Worm (Caenorhabditis elegans) whole organism, young adult: Measurements from ENCODE around the gene C06E8.5.

ENCODE experiments used
- C06A6.2 ChIP-seq: fragments of 200-800 bp; sonication (Bioruptor generic); conservative IDR thresholded peaks from 2 replicates; pipeline ENCODE4 v1.3.6; 2022; ENCODE audit warnings: missing genetic modification characterization, missing compliant biosample characterization
- F23B12.7 ChIP-seq: sonication (generic microtip); optimal IDR thresholded peaks from 2 replicates; lab custom pipeline; 2017; ENCODE audit warnings: missing genetic modification characterization, mild to moderate bottlenecking, missing compliant biosample characterization, antibody characterized with exemption, moderate library complexity; ENCODE audit not compliant: insufficient read depth
- F37B4.10 ChIP-seq: fragments of 200-800 bp; sonication (Bioruptor generic); IDR thresholded peaks from 2 replicates; pipeline ENCODE4 v1.3.6; 2022; ENCODE audit warnings: missing genetic modification characterization, missing compliant biosample characterization
- K11D2.4 ChIP-seq: fragments of 200-800 bp; sonication (Bioruptor generic); IDR thresholded peaks from 2 replicates; pipeline ENCODE4 v1.3.6; 2022; ENCODE audit warnings: missing genetic modification reagents, missing genetic modification characterization, missing compliant biosample characterization
- Y53F4B.3 ChIP-seq: fragments of 200-800 bp; sonication (Bioruptor generic); IDR thresholded peaks from 2 replicates; pipeline ENCODE4 v1.3.6; 2022; ENCODE audit warnings: missing genetic modification reagents, missing genetic modification characterization, missing compliant biosample characterization
- akir-1 ChIP-seq: fragments of 200-800 bp; sonication (Bioruptor generic); optimal IDR thresholded peaks from 2 replicates; lab custom pipeline; 2018; ENCODE audit warnings: mild to moderate bottlenecking, missing genetic modification characterization, moderate library complexity, missing compliant biosample characterization
- aptf-2 ChIP-seq: fragments of 200-800 bp; sonication (Bioruptor generic); conservative IDR thresholded peaks from 2 replicates; pipeline ENCODE4 v1.3.6; 2022; ENCODE audit warnings: missing genetic modification reagents, missing genetic modification characterization, missing compliant biosample characterization
- atf-7 ChIP-seq: sonication (generic microtip); optimal IDR thresholded peaks from 2 replicates; lab custom pipeline; 2017; ENCODE audit warnings: mild to moderate bottlenecking, missing genetic modification characterization, missing compliant biosample characterization
- attf-3 ChIP-seq: fragments of 200-800 bp; sonication (Bioruptor generic); conservative IDR thresholded peaks from 2 replicates; pipeline ENCODE4 v1.3.6; 2022; ENCODE audit warnings: missing genetic modification reagents, missing genetic modification characterization, missing compliant biosample characterization
- attf-5 ChIP-seq: fragments of 200-800 bp; sonication (Bioruptor generic); optimal IDR thresholded peaks from 2 replicates; lab custom pipeline; 2018; ENCODE audit warnings: mild to moderate bottlenecking, missing genetic modification characterization, missing compliant biosample characterization
- bed-1 ChIP-seq: fragments of 200-800 bp; sonication (Bioruptor generic); IDR thresholded peaks from 2 replicates; pipeline ENCODE4 v1.3.6; 2022; ENCODE audit warnings: missing genetic modification reagents, missing genetic modification characterization, missing compliant biosample characterization
- ccch-3 ChIP-seq: fragments of 200-800 bp; sonication (Bioruptor generic); optimal IDR thresholded peaks from 2 replicates; lab custom pipeline; 2018; ENCODE audit warnings: mild to moderate bottlenecking, missing genetic modification characterization, missing compliant biosample characterization
- ceh-27 ChIP-seq: fragments of 200-800 bp; sonication (Bioruptor generic); optimal IDR thresholded peaks from 2 replicates; lab custom pipeline; 2018; ENCODE audit warnings: mild to moderate bottlenecking, missing genetic modification characterization, moderate library complexity, missing compliant biosample characterization
- chd-7 ChIP-seq: sonication (generic microtip); optimal IDR thresholded peaks from 2 replicates; lab custom pipeline; 2016; ENCODE audit warnings: mild to moderate bottlenecking, missing genetic modification characterization, moderate library complexity, missing compliant biosample characterization
- egrh-3 ChIP-seq: fragments of 200-800 bp; sonication (Bioruptor generic); IDR thresholded peaks from 2 replicates; pipeline ENCODE4 v1.3.6; 2022; ENCODE audit warnings: missing genetic modification reagents, missing genetic modification characterization, missing compliant biosample characterization
- ekl-4 ChIP-seq: fragments of 200-800 bp; sonication (Bioruptor generic); IDR thresholded peaks from 2 replicates; pipeline ENCODE4 v1.3.6; 2022; ENCODE audit warnings: missing genetic modification reagents, missing genetic modification characterization, missing compliant biosample characterization
- him-1 ChIP-seq: sonication (generic microtip); optimal IDR thresholded peaks from 2 replicates; lab custom pipeline; 2016; ENCODE audit warnings: missing genotype, missing genetic modification reagents, missing genetic modification characterization, missing compliant biosample characterization
- hmg-20 ChIP-seq: fragments of 200-800 bp; sonication (Bioruptor generic); IDR thresholded peaks from 2 replicates; pipeline ENCODE4 v1.3.6; 2022; ENCODE audit warnings: missing genetic modification reagents, missing genetic modification characterization, missing compliant biosample characterization
- hsf-1 ChIP-seq: fragments of 200-800 bp; sonication (Bioruptor generic); IDR thresholded peaks from 2 replicates; pipeline ENCODE4 v1.3.6; 2022; ENCODE audit warnings: missing genetic modification reagents, missing genetic modification characterization, missing compliant biosample characterization
- lin-35 ChIP-seq, 3 experiments: fragments of 150-350 bp in 2 of 3; sonication (generic microtip) in 1 of 3; optimal IDR thresholded peaks; 2 replicates each; lab custom pipeline; 2014 to 2018; ENCODE audit warnings: missing biosample characterization in 3 of 3, missing genetic modification characterization in 3 of 3, missing genetic modification reagents in 3 of 3
- lsl-1 ChIP-seq: fragments of 200-800 bp; sonication (Bioruptor generic); optimal IDR thresholded peaks from 2 replicates; lab custom pipeline; 2018; ENCODE audit warnings: mild to moderate bottlenecking, missing genetic modification characterization, moderate library complexity, missing compliant biosample characterization
- mxl-1 ChIP-seq: sonication (generic microtip); optimal IDR thresholded peaks from 2 replicates; lab custom pipeline; 2016; ENCODE audit warnings: missing genetic modification characterization, missing compliant biosample characterization
- nfya-2 ChIP-seq: fragments of 200-800 bp; sonication (Bioruptor generic); IDR thresholded peaks from 2 replicates; pipeline ENCODE4 v1.3.6; 2022; ENCODE audit warnings: missing genetic modification reagents, missing genetic modification characterization, missing compliant biosample characterization
- nhr-90 ChIP-seq: sonication (generic microtip); optimal IDR thresholded peaks from 2 replicates; lab custom pipeline; 2016; ENCODE audit warnings: missing genotype, mild to moderate bottlenecking, missing genetic modification characterization, missing compliant biosample characterization
- pha-4 ChIP-seq: fragments of 150-350 bp; sonication (generic microtip); optimal IDR thresholded peaks from 2 replicates; lab custom pipeline; 2014; ENCODE audit warnings: missing biosample characterization, missing genetic modification reagents, missing genetic modification characterization
- rec-8 ChIP-seq, 2 experiments: sonication (generic microtip); optimal IDR thresholded peaks; 2 replicates each; lab custom pipeline; 2016; ENCODE audit warnings: mild to moderate bottlenecking in 2 of 2, missing genetic modification characterization in 2 of 2, missing genetic modification reagents in 2 of 2, missing genotype in 2 of 2, missing biosample characterization in 1 of 2, missing compliant biosample characterization in 1 of 2, moderate library complexity in 1 of 2
- repo-1 ChIP-seq: sonication (generic microtip); optimal IDR thresholded peaks from 2 replicates; lab custom pipeline; 2017; ENCODE audit warnings: mild to moderate bottlenecking, missing genetic modification characterization, missing compliant biosample characterization
- snpc-3.4 ChIP-seq: sonication (generic microtip); optimal IDR thresholded peaks from 2 replicates; lab custom pipeline; 2017; ENCODE audit warnings: missing genetic modification characterization, mild to moderate bottlenecking, missing compliant biosample characterization, antibody characterized with exemption, moderate library complexity, missing genotype, missing genetic modification reagents
- tbx-9 ChIP-seq: sonication (generic microtip); optimal IDR thresholded peaks from 2 replicates; lab custom pipeline; 2016; ENCODE audit warnings: borderline replicate concordance, missing genetic modification characterization, inconsistent platforms, missing compliant biosample characterization
- zfh-2 ChIP-seq: fragments of 200-800 bp; sonication (Bioruptor generic); conservative IDR thresholded peaks from 2 replicates; pipeline ENCODE4 v1.3.6; 2022; ENCODE audit warnings: missing genetic modification reagents, missing genetic modification characterization, missing compliant biosample characterization
- ztf-25 ChIP-seq: fragments of 200-800 bp; sonication (Bioruptor generic); IDR thresholded peaks from 2 replicates; pipeline ENCODE4 v1.3.6; 2022; ENCODE audit warnings: missing genetic modification reagents, missing genetic modification characterization, missing compliant biosample characterization
- ztf-26 ChIP-seq: sonication (generic microtip); optimal IDR thresholded peaks from 2 replicates; lab custom pipeline; 2017; ENCODE audit warnings: missing genetic modification characterization, missing compliant biosample characterization
- ztf-28 ChIP-seq: fragments of 200-800 bp; sonication (Bioruptor generic); IDR thresholded peaks from 2 replicates; pipeline ENCODE4 v1.3.6; 2022; ENCODE audit warnings: missing genetic modification reagents, missing genetic modification characterization, missing compliant biosample characterization

C06E8.5 gene

ce11 chrIII:7021156-7021637, 15.9 kb upstream of the C06E8.5 start, which contains the start of gene rfl-1 (continued):
- TF ChIP-seq lsl-1 (GFP tag; lab: Kevin White, UChicago): peak; percentile 12
- TF ChIP-seq ceh-27 (GFP tag; lab: Kevin White, UChicago): no peak
- peak; percentile 19 for TF ChIP-seq attf-5 (GFP tag; lab: Kevin White, UChicago)
- TF ChIP-seq chd-7 (tag; lab: Kevin White, UChicago): no peak
- no peak for TF ChIP-seq ccch-3
- TF ChIP-seq attf-3: peak; percentile 97
- no peak for TF ChIP-seq hmg-20 (GFP tag; lab: Robert Waterston, UW)
- peak; percentile 20 for TF ChIP-seq snpc-3.4 (tag; lab: Kevin White, UChicago)
- TF ChIP-seq F37B4.10: no peak
- peak; percentile 19 for TF ChIP-seq F23B12.7 (tag; lab: Kevin White, UChicago)
- TF ChIP-seq Y53F4B.3 (GFP tag; lab: Robert Waterston, UW): no peak
- TF ChIP-seq nfya-2: no peak
- TF ChIP-seq lin-35 (GFP tag; optimal IDR thresholded peaks at IDR 0.05; lab: Kevin White, UChicago): no peak
- peak; percentile 25 for TF ChIP-seq him-1 (tag; lab: Kevin White, UChicago)
- no peak for TF ChIP-seq K11D2.4

ce11 chrIII:7020500-7020899, 15.2 kb upstream of the C06E8.5 start, which contains the start of gene col-8:
Gene col-8, minus strand, starts transcription at chrIII:7020600.
- TF ChIP-seq repo-1 (tag; lab: Kevin White, UChicago): no peak
- TF ChIP-seq, all 124 proteins: peak for 0

- no peak for TF ChIP-seq bed-1 (GFP tag; lab: Robert Waterston, UW)
- TF ChIP-seq aptf-2 (GFP tag; lab: Robert Waterston, UW): no peak
- TF ChIP-seq ztf-25 (GFP tag; lab: Robert Waterston, UW): 0 out of 2 replicates have a peak, but pooled peaks have one; percentile 33
- TF ChIP-seq zfh-2 (GFP tag; lab: Robert Waterston, UW): peak; percentile 92
- no peak for TF ChIP-seq ztf-26 (tag; lab: Kevin White, UChicago)
- no peak for TF ChIP-seq ztf-28
- TF ChIP-seq egrh-3 (GFP tag; lab: Robert Waterston, UW): peak; percentile 90
- TF ChIP-seq rec-8 (tag; optimal IDR thresholded peaks at IDR 0.05; lab: Kevin White, UChicago): no peak
Observed at ce11 chrIII:7019724-7020123, 14.5 kb upstream of the C06E8.5 start.

ce11 chrIII:7013764-7014163, 8.5 kb upstream of the C06E8.5 start:
- TF ChIP-seq F23B12.7 (tag; lab: Kevin White, UChicago): no peak
- TF ChIP-seq hsf-1 (GFP tag; lab: Robert Waterston, UW): no peak
- no peak for TF ChIP-seq ekl-4 (GFP tag; lab: Robert Waterston, UW)
- no peak for TF ChIP-seq atf-7 (tag; lab: Kevin White, UChicago)
- TF ChIP-seq ztf-28: no peak

- TF ChIP-seq C06A6.2 (GFP tag; lab: Robert Waterston, UW) (no peak), nfya-2 (no peak), nhr-90 (tag; lab: Kevin White, UChicago) (no peak), pha-4 (no peak), hmg-20 (GFP tag; lab: Robert Waterston, UW) (no peak), ceh-27 (GFP tag; lab: Kevin White, UChicago) (no peak), rec-8 (tag; optimal IDR thresholded peaks at IDR 0.05; lab: Kevin White, UChicago) (no peak), tbx-9 (no peak), akir-1 (no peak), mxl-1 (tag; lab: Kevin White, UChicago) (no peak)
Observed at ce11 chrIII:7012060-7012459, 6.8 kb upstream of the C06E8.5 start.
